Worm (Caenorhabditis elegans): Measurements from ENCODE around the gene mrt-2.

Gene mrt-2

ce11 chrIII:11738482-11738881 is 8.1 kb upstream of the mrt-2 start (continued):
- TF ChIP-seq rnt-1 (tag; optimal IDR thresholded peaks at IDR 0.05) (peak; percentile 76), ceh-90 (tag; optimal IDR thresholded peaks at IDR 0.05) (no peak), isw-1 (GFP tag; IDR thresholded peaks at IDR 0.05) (peak; percentile 20; the same call in 1 of the 2 replicates), tbx-2 (tag; optimal IDR thresholded peaks at IDR 0.05) (peak; percentile 50), elt-2 (tag; optimal IDR thresholded peaks at IDR 0.05) (no peak), aha-1 (tag; optimal IDR thresholded peaks at IDR 0.05) (no peak), efl-3 (GFP tag; optimal IDR thresholded peaks at IDR 0.05) (no peak), fkh-10 (GFP tag; optimal IDR thresholded peaks at IDR 0.05) (no peak), nhr-11 (tag; optimal IDR thresholded peaks at IDR 0.05) (no peak), swsn-7 (tag; optimal IDR thresholded peaks at IDR 0.05) (peak; percentile 35), C04F5.9 (tag; optimal IDR thresholded peaks at IDR 0.05) (no peak), Y116A8C.19 (tag; optimal IDR thresholded peaks at IDR 0.05; ENCODE audit: borderline replicate concordance) (no peak), fkh-8 (tag; optimal IDR thresholded peaks at IDR 0.05) (no peak), hlh-4 (tag; optimal IDR thresholded peaks at IDR 0.05) (no peak), C16A3.4 (tag; optimal IDR thresholded peaks at IDR 0.05) (peak; percentile 29), tlp-1 (tag; optimal IDR thresholded peaks at IDR 0.05) (no peak), ztf-11 (tag; optimal IDR thresholded peaks at IDR 0.05) (no peak), lin-15B (tag; optimal IDR thresholded peaks at IDR 0.05) (no peak), efl-1 (optimal IDR thresholded peaks at IDR 0.05) (peak; percentile 43 to 48), efl-1 (GFP tag; optimal IDR thresholded peaks at IDR 0.05 in 1 of 2) (peak; percentile 31 to 33), ztf-4 (tag; optimal IDR thresholded peaks at IDR 0.05) (no peak), jun-1 (tag; optimal IDR thresholded peaks at IDR 0.05) (no peak), ama-1 (optimal IDR thresholded peaks at IDR 0.05) (no peak), egl-13 (tag; optimal IDR thresholded peaks at IDR 0.05) (no peak), sup-37 (GFP tag; optimal IDR thresholded peaks at IDR 0.05) (no peak), mep-1 (tag; optimal IDR thresholded peaks at IDR 0.05) (no peak), dsc-1 (tag; optimal IDR thresholded peaks at IDR 0.05) (peak; percentile 44), nhr-28 (tag; optimal IDR thresholded peaks at IDR 0.05) (no peak), unc-86 (tag; optimal IDR thresholded peaks at IDR 0.05) (no peak), fos-1 (tag; optimal IDR thresholded peaks at IDR 0.05) (no peak), dpl-1 (GFP tag; optimal IDR thresholded peaks at IDR 0.05) (peak; percentile 29 to 44 (median 29)), snu-23 (GFP tag; optimal IDR thresholded peaks at IDR 0.05) (peak; percentile 70), fkh-4 (tag; optimal IDR thresholded peaks at IDR 0.05; ENCODE audit: borderline replicate concordance) (no peak), nhr-12 (tag; optimal IDR thresholded peaks at IDR 0.05) (no peak), nhr-237 (tag; optimal IDR thresholded peaks at IDR 0.05) (no peak), nhr-90 (tag; optimal IDR thresholded peaks at IDR 0.05; ENCODE audit: poor library complexity) (peak; percentile 8), grh-1 (GFP tag; IDR thresholded peaks at IDR 0.05) (peak; percentile 76), egl-27 (tag; optimal IDR thresholded peaks at IDR 0.05) (no peak), nhr-77 (tag; optimal IDR thresholded peaks at IDR 0.05) (no peak), elt-3 (tag; optimal IDR thresholded peaks at IDR 0.05) (peak in 2 of 6 experiments; percentile 6 to 65), pag-3 (tag; optimal IDR thresholded peaks at IDR 0.05; ENCODE audit: borderline replicate concordance, insufficient read depth) (no peak), pax-3 (tag; optimal IDR thresholded peaks at IDR 0.05) (no peak), lir-3 (tag; optimal IDR thresholded peaks at IDR 0.05; ENCODE audit: poor library complexity) (no peak), unc-62 (GFP tag; optimal IDR thresholded peaks at IDR 0.05) (no peak), lin-13 (GFP tag; optimal IDR thresholded peaks at IDR 0.05) (no peak), unc-130 (tag; optimal IDR thresholded peaks at IDR 0.05) (peak; percentile 25), zag-1 (tag; optimal IDR thresholded peaks at IDR 0.05) (peak; percentile 28), mdl-1 (tag; optimal IDR thresholded peaks at IDR 0.05) (peak in 1 of 2 experiments; percentile 11), lin-14 (GFP tag; optimal IDR thresholded peaks at IDR 0.05) (peak; percentile 87), skn-1 (tag; optimal IDR thresholded peaks at IDR 0.05) (peak; percentile 14), ceh-88 (GFP tag; IDR thresholded peaks at IDR 0.05) (no peak), sptf-1 (tag; optimal IDR thresholded peaks at IDR 0.05) (no peak), vab-15 (tag; optimal IDR thresholded peaks at IDR 0.05) (no peak), C34B4.2 (tag; optimal IDR thresholded peaks at IDR 0.05) (no peak)

Measured in whole organism, L1 larva.